Worm (Caenorhabditis elegans) whole organism, mixed stage, embryonic: ENCODE results near the gene Y32G9A.5.
A peak's percentile ranks its signal among the peaks of the same experiment; 100 is the strongest.

ENCODE experiments used
- M03D4.4 ChIP-seq: sonication (generic microtip); optimal IDR thresholded peaks from 2 replicates; lab custom pipeline; 2017; ENCODE audit warnings: mild to moderate bottlenecking, missing genetic modification characterization, missing compliant biosample characterization
- bed-3 ChIP-seq: fragments of 200-800 bp; sonication (Bioruptor generic); optimal IDR thresholded peaks from 3 replicates; lab custom pipeline; 2018; ENCODE audit warnings: mild to moderate bottlenecking, missing genetic modification characterization, moderate library complexity, missing compliant biosample characterization
- blmp-1 ChIP-seq: fragments of 150-350 bp; optimal IDR thresholded peaks from 2 replicates; lab custom pipeline; 2014; ENCODE audit warnings: missing biosample characterization, missing genetic modification characterization
- ceh-39 ChIP-seq: fragments of 150-350 bp; optimal IDR thresholded peaks from 2 replicates; lab custom pipeline; 2014; ENCODE audit warnings: missing biosample characterization, missing genetic modification characterization
- ceh-43 ChIP-seq: fragments of 200-800 bp; sonication (Bioruptor generic); optimal IDR thresholded peaks from 2 replicates; lab custom pipeline; 2018; ENCODE audit warnings: mild to moderate bottlenecking, missing genetic modification characterization, moderate library complexity, missing compliant biosample characterization
- ceh-83 ChIP-seq: fragments of 200-800 bp; sonication (Bioruptor generic); optimal IDR thresholded peaks from 2 replicates; lab custom pipeline; 2018; ENCODE audit warnings: mild to moderate bottlenecking, missing genetic modification characterization, missing compliant biosample characterization
- ces-1 ChIP-seq: fragments of 150-350 bp; optimal IDR thresholded peaks from 2 replicates; lab custom pipeline; 2014; ENCODE audit warnings: missing biosample characterization, missing genetic modification reagents, missing genetic modification characterization
- cnd-1 ChIP-seq: fragments of 200-800 bp; sonication (Bioruptor generic); optimal IDR thresholded peaks from 2 replicates; lab custom pipeline; 2018; ENCODE audit warnings: mild to moderate bottlenecking, missing genetic modification characterization, missing compliant biosample characterization
- drap-1 ChIP-seq: fragments of 200-800 bp; sonication (Bioruptor generic); optimal IDR thresholded peaks from 3 replicates; lab custom pipeline; 2018; ENCODE audit warnings: mild to moderate bottlenecking, missing genetic modification characterization, missing compliant biosample characterization
- elt-1 ChIP-seq: sonication (generic microtip); optimal IDR thresholded peaks from 2 replicates; lab custom pipeline; 2017; ENCODE audit warnings: missing genetic modification characterization, mild to moderate bottlenecking, missing compliant biosample characterization, antibody characterized with exemption, moderate library complexity, borderline replicate concordance; ENCODE audit not compliant: insufficient read depth
- elt-3 ChIP-seq: fragments of 150-350 bp; optimal IDR thresholded peaks from 2 replicates; lab custom pipeline; 2014; ENCODE audit warnings: missing biosample characterization, missing genetic modification characterization
- flh-1 ChIP-seq: fragments of 200-800 bp; sonication (Bioruptor generic); optimal IDR thresholded peaks from 2 replicates; lab custom pipeline; 2018; ENCODE audit warnings: mild to moderate bottlenecking, missing genetic modification characterization, moderate library complexity, missing compliant biosample characterization
- ham-2 ChIP-seq: fragments of 200-800 bp; sonication (Bioruptor generic); optimal IDR thresholded peaks from 2 replicates; lab custom pipeline; 2018; ENCODE audit warnings: mild to moderate bottlenecking, missing genetic modification characterization, missing compliant biosample characterization
- hlh-1 ChIP-seq: fragments of 150-350 bp; optimal IDR thresholded peaks from 2 replicates; lab custom pipeline; 2014; ENCODE audit warnings: missing biosample characterization, missing genetic modification reagents, missing genetic modification characterization
- lin-13 ChIP-seq: fragments of 150-350 bp; optimal IDR thresholded peaks from 2 replicates; lab custom pipeline; 2014; ENCODE audit warnings: missing biosample characterization, missing genetic modification characterization
- lin-32 ChIP-seq: fragments of 200-800 bp; sonication (Bioruptor generic); optimal IDR thresholded peaks from 2 replicates; lab custom pipeline; 2018; ENCODE audit warnings: mild to moderate bottlenecking, missing genetic modification characterization, missing compliant biosample characterization
- lsy-2 ChIP-seq: fragments of 150-350 bp; optimal IDR thresholded peaks from 2 replicates; lab custom pipeline; 2014; ENCODE audit warnings: missing biosample characterization, missing genetic modification characterization
- mab-5 ChIP-seq: fragments of 150-350 bp; optimal IDR thresholded peaks from 2 replicates; lab custom pipeline; 2014; ENCODE audit warnings: missing biosample characterization, missing genetic modification characterization
- mep-1 ChIP-seq: fragments of 150-350 bp; optimal IDR thresholded peaks from 2 replicates; lab custom pipeline; 2017; ENCODE audit warnings: missing biosample characterization, missing genetic modification reagents, missing genetic modification characterization, inconsistent platforms
- mls-2 ChIP-seq: sonication (generic microtip); optimal IDR thresholded peaks from 2 replicates; lab custom pipeline; 2016; ENCODE audit warnings: mild to moderate bottlenecking, missing genetic modification characterization, moderate library complexity, missing compliant biosample characterization
- nhr-12 ChIP-seq: fragments of 150-350 bp; optimal IDR thresholded peaks from 2 replicates; lab custom pipeline; 2014; ENCODE audit warnings: missing biosample characterization, missing genetic modification characterization
- nhr-2 ChIP-seq: fragments of 150-350 bp; optimal IDR thresholded peaks from 2 replicates; lab custom pipeline; 2014; ENCODE audit warnings: missing biosample characterization, missing genetic modification characterization
- nhr-237 ChIP-seq: fragments of 150-350 bp; optimal IDR thresholded peaks from 2 replicates; lab custom pipeline; 2014; ENCODE audit warnings: missing biosample characterization, missing genetic modification characterization
- nhr-28 ChIP-seq: fragments of 150-350 bp; optimal IDR thresholded peaks from 2 replicates; lab custom pipeline; 2014; ENCODE audit warnings: missing biosample characterization, missing genetic modification characterization
- nhr-76 ChIP-seq: sonication (generic microtip); optimal IDR thresholded peaks from 2 replicates; lab custom pipeline; 2017; ENCODE audit warnings: missing biosample characterization, missing genetic modification characterization
- pha-4 ChIP-seq: fragments of 150-350 bp; optimal IDR thresholded peaks from 2 replicates; lab custom pipeline; 2018; ENCODE audit warnings: missing biosample characterization, missing genetic modification reagents, missing genetic modification characterization
- sem-2 ChIP-seq: fragments of 200-800 bp; sonication (Bioruptor generic); optimal IDR thresholded peaks from 2 replicates; lab custom pipeline; 2018; ENCODE audit warnings: mild to moderate bottlenecking, missing genetic modification characterization, missing compliant biosample characterization
- snpc-4 ChIP-seq: fragments of 150-350 bp; optimal IDR thresholded peaks from 2 replicates; lab custom pipeline; 2014; ENCODE audit warnings: missing biosample characterization, missing genetic modification characterization
- sptf-1 ChIP-seq: sonication (generic microtip); optimal IDR thresholded peaks from 2 replicates; lab custom pipeline; 2017; ENCODE audit warnings: mild to moderate bottlenecking, missing genetic modification characterization, moderate library complexity, missing compliant biosample characterization
- tbx-8 ChIP-seq: fragments of 200-800 bp; sonication (Bioruptor generic); optimal IDR thresholded peaks from 2 replicates; lab custom pipeline; 2018; ENCODE audit warnings: mild to moderate bottlenecking, missing genetic modification characterization, moderate library complexity, missing compliant biosample characterization
- unc-120 ChIP-seq: sonication (generic microtip); optimal IDR thresholded peaks from 2 replicates; lab custom pipeline; 2017; ENCODE audit warnings: missing genetic modification characterization, missing compliant biosample characterization; ENCODE audit not compliant: poor library complexity, severe bottlenecking
- unc-39 ChIP-seq: fragments of 150-350 bp; optimal IDR thresholded peaks from 2 replicates; lab custom pipeline; 2014; ENCODE audit warnings: missing biosample characterization, missing genetic modification characterization
- unc-62 ChIP-seq: fragments of 150-350 bp; optimal IDR thresholded peaks from 2 replicates; lab custom pipeline; 2014; ENCODE audit warnings: missing biosample characterization, missing genetic modification reagents, missing genetic modification characterization
- zip-8 ChIP-seq: fragments of 150-350 bp; optimal IDR thresholded peaks from 2 replicates; lab custom pipeline; 2014; ENCODE audit warnings: missing biosample characterization, missing genetic modification characterization
- ztf-11 ChIP-seq: fragments of 150-350 bp; optimal IDR thresholded peaks from 2 replicates; lab custom pipeline; 2014; ENCODE audit warnings: missing biosample characterization, missing genetic modification characterization

The Y32G9A.5 gene

DNA sequence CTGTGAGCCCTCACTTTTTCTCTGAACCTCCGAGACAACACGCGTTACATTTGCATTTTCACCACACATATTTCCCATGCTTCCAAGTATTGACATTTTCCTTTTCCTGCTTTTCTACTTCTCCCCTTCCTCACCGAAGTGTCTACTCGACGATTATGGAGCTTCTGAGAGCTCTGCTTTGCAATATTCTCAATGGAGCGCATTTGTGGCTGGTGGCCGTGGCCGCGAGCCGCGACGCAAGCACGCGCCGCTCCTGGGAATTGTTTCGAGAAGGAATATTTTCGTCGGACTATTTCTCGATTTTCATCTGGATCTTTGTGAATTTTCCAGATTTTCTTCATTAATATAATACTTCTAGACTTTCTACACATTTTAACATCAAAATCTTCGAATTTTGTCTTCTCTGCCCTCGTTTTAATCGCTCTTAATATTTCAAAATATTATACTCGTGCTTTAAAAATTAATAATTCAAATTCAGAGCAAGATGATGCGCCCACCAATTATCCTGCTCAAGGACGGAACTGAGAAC lies 35.6 kb upstream of the Y32G9A.5 start, which contains the start of the genes T10B5.4 and cct-7:
Gene T10B5.4 (minus strand): TSS at position 40 of the 529 bp plus-strand sequence.
Gene cct-7 (plus strand): TSS at position 479 of the 529 bp plus-strand sequence.
- no peak for TF ChIP-seq bed-3 (GFP tag; lab: Kevin White, UChicago)
- no peak for TF ChIP-seq tbx-8 (GFP tag; lab: Kevin White, UChicago)
- peak; percentile 57 for TF ChIP-seq M03D4.4 (tag; lab: Kevin White, UChicago)
- TF ChIP-seq drap-1 (GFP tag; lab: Kevin White, UChicago) = peak; percentile 65
- no peak for TF ChIP-seq sem-2 (GFP tag; lab: Kevin White, UChicago)
- TF ChIP-seq elt-1 (tag; lab: Kevin White, UChicago) = no peak
- no peak for TF ChIP-seq ztf-11 (tag; lab: Kevin White, UChicago)
- peak; percentile 86 for TF ChIP-seq pha-4 (tag; lab: Kevin White, UChicago)
- no peak for TF ChIP-seq mab-5 (tag; lab: Kevin White, UChicago)
- no peak for TF ChIP-seq ceh-83 (GFP tag; lab: Kevin White, UChicago)
- TF ChIP-seq elt-3 (tag; lab: Kevin White, UChicago) = no peak
- peak; percentile 77 for TF ChIP-seq unc-120 (tag; lab: Kevin White, UChicago)
- no peak for TF ChIP-seq nhr-2
- TF ChIP-seq ceh-39 = peak; percentile 50
- peak; percentile 81 for TF ChIP-seq nhr-237
- no peak for TF ChIP-seq ceh-43 (GFP tag; lab: Kevin White, UChicago)
- TF ChIP-seq flh-1 = no peak
- TF ChIP-seq hlh-1 = no peak
- no peak for TF ChIP-seq snpc-4 (tag; lab: Kevin White, UChicago)
- peak; percentile 72 for TF ChIP-seq mls-2 (tag; lab: Kevin White, UChicago)
- peak; percentile 34 for TF ChIP-seq ham-2 (GFP tag; lab: Kevin White, UChicago)
- TF ChIP-seq unc-62 = peak; percentile 65
- peak; percentile 75 for TF ChIP-seq lsy-2 (tag; lab: Kevin White, UChicago)
- TF ChIP-seq nhr-12 (tag; lab: Kevin White, UChicago) = no peak
- TF ChIP-seq nhr-76 (tag; lab: Kevin White, UChicago) = no peak
- peak; percentile 83 for TF ChIP-seq lin-13 (tag; lab: Kevin White, UChicago)
- TF ChIP-seq mep-1 = peak; percentile 97
- TF ChIP-seq nhr-28 (tag; lab: Kevin White, UChicago) = no peak
- TF ChIP-seq sptf-1 (tag; lab: Kevin White, UChicago) = peak; percentile 73
- peak; percentile 90 for TF ChIP-seq ces-1 (GFP tag; lab: Kevin White, UChicago)
- no peak for TF ChIP-seq blmp-1 (tag; lab: Kevin White, UChicago)
- TF ChIP-seq lin-32 (GFP tag; lab: Kevin White, UChicago) = peak; percentile 25
- peak; percentile 77 for TF ChIP-seq cnd-1 (tag; lab: Kevin White, UChicago)
- TF ChIP-seq unc-39 = no peak
- no peak for TF ChIP-seq zip-8

DNA sequence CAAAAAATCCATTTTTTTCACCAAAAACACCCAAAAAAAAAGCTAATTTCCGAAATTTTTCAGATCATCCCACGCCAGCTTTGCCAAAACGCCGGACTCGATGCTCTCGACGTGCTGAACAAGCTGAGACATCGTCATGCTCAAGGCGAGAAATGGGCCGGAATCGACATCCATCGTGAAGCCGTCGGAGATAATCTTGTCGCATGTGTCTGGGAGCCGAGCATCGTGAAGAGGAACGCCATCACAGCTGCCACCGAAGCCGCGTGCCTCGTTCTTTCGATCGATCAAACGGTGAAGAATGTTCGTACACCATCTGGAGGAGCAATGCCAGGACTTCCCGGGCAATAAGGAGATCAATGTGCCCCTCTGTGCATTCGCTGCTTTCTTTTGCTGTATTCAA lies 32.6 kb upstream of the Y32G9A.5 start:
- no peak for TF ChIP-seq nhr-237
- no peak for TF ChIP-seq M03D4.4 (tag; lab: Kevin White, UChicago)
- TF ChIP-seq mep-1 = no peak
- TF ChIP-seq lsy-2 (tag; lab: Kevin White, UChicago) = no peak
- no peak for TF ChIP-seq hlh-1
- no peak for TF ChIP-seq blmp-1 (tag; lab: Kevin White, UChicago)
- TF ChIP-seq ham-2 (GFP tag; lab: Kevin White, UChicago) = no peak
- no peak for TF ChIP-seq sptf-1 (tag; lab: Kevin White, UChicago)
- no peak for TF ChIP-seq mab-5 (tag; lab: Kevin White, UChicago)
- TF ChIP-seq cnd-1 (tag; lab: Kevin White, UChicago) = no peak

DNA sequence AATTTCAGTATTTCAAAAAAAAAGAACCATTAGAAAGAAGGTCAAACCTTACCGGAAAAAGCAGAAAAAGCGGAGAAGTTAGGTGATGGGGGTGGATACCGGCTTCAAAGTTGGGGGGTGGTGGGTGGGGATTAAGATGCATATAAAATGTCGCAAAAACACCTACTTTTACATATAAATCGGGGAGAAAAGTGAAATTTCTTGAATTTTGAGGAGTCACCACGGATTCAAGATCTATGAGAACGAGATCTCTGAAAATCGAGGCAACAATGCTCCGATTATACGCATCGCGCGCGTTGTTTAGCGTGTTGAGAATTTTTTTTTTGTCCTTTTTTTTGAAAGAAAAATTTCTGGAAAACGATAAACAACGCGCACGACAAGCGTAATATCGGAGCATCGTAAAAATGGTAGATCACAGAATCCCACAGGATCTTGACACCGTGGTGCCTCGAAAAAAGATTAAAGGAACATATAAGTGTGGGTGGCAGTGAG lies 31.9 kb upstream of the Y32G9A.5 start:
- TF ChIP-seq nhr-2 = peak; percentile 1
- peak; percentile 73 for TF ChIP-seq sptf-1 (tag; lab: Kevin White, UChicago)
- TF ChIP-seq lin-32 (GFP tag; lab: Kevin White, UChicago) = no peak
- peak; percentile 49 for TF ChIP-seq ceh-83 (GFP tag; lab: Kevin White, UChicago)
- TF ChIP-seq nhr-76 (tag; lab: Kevin White, UChicago) = no peak
- TF ChIP-seq mls-2 (tag; lab: Kevin White, UChicago) = peak; percentile 59
- TF ChIP-seq sem-2 (GFP tag; lab: Kevin White, UChicago) = peak; percentile 25
- TF ChIP-seq bed-3 (GFP tag; lab: Kevin White, UChicago) = peak; percentile 29
